Worm (Caenorhabditis elegans) whole organism, L4 larva: ENCODE results near the gene R08F11.4.
A peak's percentile ranks its signal among the peaks of the same experiment; 100 is the strongest.

Experiments
- D1046.2 ChIP-seq: fragments of 200-800 bp; sonication (Bioruptor generic); IDR thresholded peaks from 2 replicates; pipeline ENCODE4 v1.3.6; 2022; ENCODE audit warnings: missing genetic modification characterization, missing compliant biosample characterization
- F10B5.3 ChIP-seq: sonication (generic microtip); optimal IDR thresholded peaks from 2 replicates; lab custom pipeline; 2016; ENCODE audit warnings: mild to moderate bottlenecking, missing genetic modification characterization, missing compliant biosample characterization
- F37D6.2 ChIP-seq: sonication (generic microtip); optimal IDR thresholded peaks from 2 replicates; lab custom pipeline; 2016; ENCODE audit warnings: mild to moderate bottlenecking, missing genetic modification characterization, missing compliant biosample characterization
- R02D3.7 ChIP-seq: fragments of 150-350 bp; sonication (generic microtip); optimal IDR thresholded peaks from 3 replicates; lab custom pipeline; 2014; ENCODE audit warnings: missing biosample characterization, missing genetic modification characterization
- T20F7.1 ChIP-seq: fragments of 200-800 bp; sonication (Bioruptor generic); optimal IDR thresholded peaks from 2 replicates; lab custom pipeline; 2018; ENCODE audit warnings: mild to moderate bottlenecking, missing genetic modification characterization, missing compliant biosample characterization
- T26A8.4 ChIP-seq: fragments of 200-800 bp; sonication (Bioruptor generic); IDR thresholded peaks from 2 replicates; pipeline ENCODE4 v1.3.6; 2022; ENCODE audit warnings: missing genetic modification characterization, missing compliant biosample characterization
- ZK337.2 ChIP-seq: fragments of 200-800 bp; sonication (Bioruptor generic); IDR thresholded peaks from 2 replicates; pipeline ENCODE4 v1.3.6; 2022; ENCODE audit warnings: missing genetic modification reagents, missing genetic modification characterization, missing compliant biosample characterization
- aha-1 ChIP-seq: fragments of 150-350 bp; peaks from one replicate; lab custom pipeline; 2014; ENCODE audit warnings: missing biosample characterization, missing genetic modification characterization
- ceh-20 ChIP-seq: fragments of 200-800 bp; sonication (Bioruptor generic); IDR thresholded peaks from 2 replicates; pipeline ENCODE4 v1.3.6; 2022; ENCODE audit warnings: missing genetic modification reagents, missing genetic modification characterization, missing compliant biosample characterization
- ceh-28 ChIP-seq: fragments of 150-350 bp; optimal IDR thresholded peaks from 2 replicates; lab custom pipeline; 2014; ENCODE audit warnings: missing biosample characterization, missing genetic modification reagents, missing genetic modification characterization
- ceh-32 ChIP-seq: sonication (generic microtip); optimal IDR thresholded peaks from 2 replicates; lab custom pipeline; 2016; ENCODE audit warnings: mild to moderate bottlenecking, missing genetic modification characterization, missing compliant biosample characterization; ENCODE audit not compliant: poor library complexity
- ceh-82 ChIP-seq: sonication (generic microtip); optimal IDR thresholded peaks from 2 replicates; lab custom pipeline; 2017; ENCODE audit warnings: missing biosample characterization, missing genetic modification characterization
- ces-1 ChIP-seq: fragments of 150-350 bp; sonication (generic microtip); optimal IDR thresholded peaks from 4 replicates; lab custom pipeline; 2014; ENCODE audit warnings: missing biosample characterization, missing genetic modification reagents, missing genetic modification characterization
- daf-12 ChIP-seq: fragments of 150-350 bp; optimal IDR thresholded peaks from 2 replicates; lab custom pipeline; 2014; ENCODE audit warnings: missing biosample characterization, missing genetic modification reagents, missing genetic modification characterization
- daf-16 ChIP-seq, 3 experiments: sonication (generic microtip); optimal IDR thresholded peaks; 2 replicates each; lab custom pipeline; 2016 to 2017; ENCODE audit warnings: missing genetic modification characterization in 3 of 3, missing genetic modification reagents in 3 of 3, mild to moderate bottlenecking in 2 of 3, missing compliant biosample characterization in 2 of 3, missing biosample characterization in 1 of 3, moderate library complexity in 1 of 3
- dmd-8 ChIP-seq: fragments of 200-800 bp; sonication (Bioruptor generic); IDR thresholded peaks from 2 replicates; pipeline ENCODE4 v1.3.6; 2022; ENCODE audit warnings: missing genetic modification characterization, missing compliant biosample characterization
- dmd-9 ChIP-seq: fragments of 200-800 bp; sonication (Bioruptor generic); IDR thresholded peaks from 2 replicates; pipeline ENCODE4 v1.3.6; 2022; ENCODE audit warnings: missing genetic modification reagents, missing genetic modification characterization, missing compliant biosample characterization
- dve-1 ChIP-seq: sonication (generic microtip); optimal IDR thresholded peaks from 2 replicates; lab custom pipeline; 2017; ENCODE audit warnings: antibody characterized with exemption, mild to moderate bottlenecking, missing genetic modification characterization, missing compliant biosample characterization; ENCODE audit not compliant: insufficient read depth
- egl-27 ChIP-seq: sonication (generic microtip); optimal IDR thresholded peaks from 3 replicates; lab custom pipeline; 2017; ENCODE audit warnings: missing biosample characterization, missing genetic modification reagents, missing genetic modification characterization
- gei-8 ChIP-seq: fragments of 200-800 bp; sonication (Bioruptor generic); optimal IDR thresholded peaks from 2 replicates; lab custom pipeline; 2018; ENCODE audit warnings: mild to moderate bottlenecking, missing genetic modification characterization, missing compliant biosample characterization
- hif-1 ChIP-seq, 2 experiments: sonication (generic microtip); optimal IDR thresholded peaks; 2 replicates each; lab custom pipeline; 2016 to 2017; ENCODE audit warnings: missing compliant biosample characterization in 2 of 2, missing genetic modification characterization in 2 of 2, missing genetic modification reagents in 2 of 2, missing genotype in 2 of 2, mild to moderate bottlenecking in 1 of 2
- hlh-11 ChIP-seq: fragments of 200-800 bp; sonication (Bioruptor generic); optimal IDR thresholded peaks from 2 replicates; lab custom pipeline; 2018; ENCODE audit warnings: mild to moderate bottlenecking, missing genetic modification characterization, missing compliant biosample characterization
- hlh-30 ChIP-seq: sonication (generic microtip); optimal IDR thresholded peaks from 2 replicates; lab custom pipeline; 2017; ENCODE audit warnings: antibody characterized with exemption, mild to moderate bottlenecking, missing genetic modification characterization, missing compliant biosample characterization; ENCODE audit not compliant: insufficient read depth
- lin-13 ChIP-seq: fragments of 150-350 bp; optimal IDR thresholded peaks from 2 replicates; lab custom pipeline; 2014; ENCODE audit warnings: missing biosample characterization, missing genetic modification reagents, missing genetic modification characterization
- madf-5 ChIP-seq, 2 experiments: fragments of 200-800 bp; sonication (Bioruptor generic); IDR thresholded peaks; 2 replicates each; pipeline ENCODE4 v1.3.6; 2022; ENCODE audit warnings: missing compliant biosample characterization in 2 of 2, missing genetic modification characterization in 2 of 2
- mdl-1 ChIP-seq, 2 experiments: fragments of 150-350 bp in 1 of 2; sonication (generic microtip) in 1 of 2; optimal IDR thresholded peaks; 2 replicates each; lab custom pipeline; 2014 to 2017; ENCODE audit warnings: missing biosample characterization in 2 of 2, missing genetic modification characterization in 2 of 2
- mxl-2 ChIP-seq: fragments of 200-800 bp; sonication (Bioruptor generic); conservative IDR thresholded peaks from 2 replicates; pipeline ENCODE4 v1.3.6; 2022; ENCODE audit warnings: missing genetic modification reagents, missing genetic modification characterization, missing compliant biosample characterization
- mxl-3 ChIP-seq: fragments of 200-800 bp; sonication (Bioruptor generic); optimal IDR thresholded peaks from 2 replicates; lab custom pipeline; 2018; ENCODE audit warnings: mild to moderate bottlenecking, missing genetic modification characterization, missing compliant biosample characterization
- nhr-102 ChIP-seq: sonication (generic microtip); optimal IDR thresholded peaks from 2 replicates; lab custom pipeline; 2016; ENCODE audit warnings: mild to moderate bottlenecking, missing genetic modification characterization, moderate library complexity, missing compliant biosample characterization
- nhr-237 ChIP-seq: sonication (generic microtip); optimal IDR thresholded peaks from 2 replicates; lab custom pipeline; 2017; ENCODE audit warnings: missing biosample characterization, missing genetic modification characterization
- nhr-41 ChIP-seq: fragments of 200-800 bp; sonication (Bioruptor generic); IDR thresholded peaks from 2 replicates; pipeline ENCODE4 v1.3.6; 2022; ENCODE audit warnings: missing genetic modification reagents, missing genetic modification characterization, missing compliant biosample characterization
- saeg-2 ChIP-seq: fragments of 200-800 bp; sonication (Bioruptor generic); IDR thresholded peaks from 2 replicates; pipeline ENCODE4 v1.3.6; 2022; ENCODE audit warnings: missing genetic modification reagents, missing genetic modification characterization, missing compliant biosample characterization
- sdz-12 ChIP-seq: fragments of 200-800 bp; sonication (Bioruptor generic); optimal IDR thresholded peaks from 2 replicates; lab custom pipeline; 2018; ENCODE audit warnings: mild to moderate bottlenecking, missing genetic modification characterization, missing compliant biosample characterization
- set-16 ChIP-seq: fragments of 200-800 bp; sonication (Bioruptor generic); IDR thresholded peaks from 2 replicates; pipeline ENCODE4 v1.3.6; 2022; ENCODE audit warnings: missing genetic modification reagents, missing genetic modification characterization, missing compliant biosample characterization
- snpc-4 ChIP-seq: fragments of 150-350 bp; optimal IDR thresholded peaks from 2 replicates; lab custom pipeline; 2014; ENCODE audit warnings: missing biosample characterization, missing genetic modification characterization
- spr-3 ChIP-seq: fragments of 200-800 bp; sonication (Bioruptor generic); optimal IDR thresholded peaks from 2 replicates; lab custom pipeline; 2018; ENCODE audit warnings: mild to moderate bottlenecking, missing genetic modification characterization, missing compliant biosample characterization
- zfp-2 ChIP-seq: sonication (generic microtip); optimal IDR thresholded peaks from 2 replicates; lab custom pipeline; 2016; ENCODE audit warnings: mild to moderate bottlenecking, missing genetic modification characterization, missing compliant biosample characterization
- zfp-3 ChIP-seq: fragments of 200-800 bp; sonication (Bioruptor generic); conservative IDR thresholded peaks from 2 replicates; pipeline ENCODE4 v1.3.6; 2022; ENCODE audit warnings: missing genetic modification reagents, missing genetic modification characterization, missing compliant biosample characterization
- ztf-7 ChIP-seq: fragments of 150-350 bp; optimal IDR thresholded peaks from 2 replicates; lab custom pipeline; 2014; ENCODE audit warnings: missing biosample characterization, missing genetic modification characterization

Gene R08F11.4

DNA sequence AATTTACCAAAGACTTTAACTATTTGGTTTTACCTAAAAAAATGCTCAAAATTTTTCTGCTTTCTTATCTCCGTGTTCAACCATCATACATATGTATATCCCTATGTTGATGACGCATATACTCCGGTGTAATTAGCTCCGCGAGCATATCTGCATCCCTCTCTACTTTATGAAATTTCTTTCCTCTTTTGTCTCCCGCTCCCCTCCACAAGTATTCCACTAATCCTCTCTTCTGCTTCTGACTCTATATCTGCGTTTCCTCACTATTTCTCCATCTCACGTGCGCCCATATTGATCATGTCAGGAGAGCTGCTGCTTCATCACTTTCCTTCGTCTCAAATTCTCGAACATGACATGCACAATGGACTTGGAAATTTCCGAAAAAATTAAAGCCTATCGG, 9.6 kb upstream of the R08F11.4 start, which contains the start of gene H10D18.1:
H10D18.1 (plus strand) TSS at position 277 of the 400 bp plus-strand sequence.
- no peak for TF ChIP-seq ceh-32 (tag; lab: Kevin White, UChicago)
- peak; percentile 46 for TF ChIP-seq hlh-30 (tag; lab: Kevin White, UChicago)
- peak in 1 of 2 experiments; percentile 6 for TF ChIP-seq mdl-1 (tag; optimal IDR thresholded peaks at IDR 0.05; lab: Kevin White, UChicago)
- no peak for TF ChIP-seq dve-1 (tag; lab: Kevin White, UChicago)
- TF ChIP-seq spr-3, result no peak

- no peak for TF ChIP-seq ces-1
- no peak for TF ChIP-seq ceh-82 (tag; lab: Kevin White, UChicago)
- TF ChIP-seq aha-1 (tag; lab: Kevin White, UChicago), result peak; percentile 7
- no peak for TF ChIP-seq snpc-4 (tag; lab: Kevin White, UChicago)
- peak; percentile 51 for TF ChIP-seq set-16 (GFP tag; lab: Robert Waterston, UW)
Observed at ce11 chrV:3814009-3814408, 8.7 kb upstream of the R08F11.4 start.

DNA sequence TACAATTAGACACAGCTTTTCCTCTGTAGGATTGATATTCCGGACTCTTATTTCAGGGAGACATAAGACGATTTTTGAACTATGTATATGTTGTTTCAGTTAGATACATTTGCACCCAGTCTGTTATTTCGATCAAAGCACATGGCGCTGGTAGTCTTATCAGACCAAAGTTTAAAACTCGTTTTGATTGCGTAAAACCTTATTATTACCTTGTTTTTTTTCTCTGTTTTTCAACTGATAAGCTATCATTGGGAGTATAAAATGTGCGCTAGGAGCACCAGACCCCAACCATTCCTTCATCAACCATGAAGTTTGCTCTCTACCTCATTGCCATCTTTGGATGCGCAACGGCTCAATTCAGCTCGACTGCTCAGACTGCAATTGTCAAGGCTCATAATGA, 7.0 kb upstream of the R08F11.4 start, which contains the start of gene scl-12:
scl-12 (plus strand) TSS at position 301 of the 400 bp plus-strand sequence.
- TF ChIP-seq ZK337.2 (GFP tag; lab: Robert Waterston, UW), result no peak
- TF ChIP-seq dmd-8 (GFP tag; lab: Robert Waterston, UW), result 0 out of 2 replicates have a peak, but pooled peaks have one; percentile 31
- TF ChIP-seq aha-1 (tag; lab: Kevin White, UChicago), result peak; percentile 47

DNA sequence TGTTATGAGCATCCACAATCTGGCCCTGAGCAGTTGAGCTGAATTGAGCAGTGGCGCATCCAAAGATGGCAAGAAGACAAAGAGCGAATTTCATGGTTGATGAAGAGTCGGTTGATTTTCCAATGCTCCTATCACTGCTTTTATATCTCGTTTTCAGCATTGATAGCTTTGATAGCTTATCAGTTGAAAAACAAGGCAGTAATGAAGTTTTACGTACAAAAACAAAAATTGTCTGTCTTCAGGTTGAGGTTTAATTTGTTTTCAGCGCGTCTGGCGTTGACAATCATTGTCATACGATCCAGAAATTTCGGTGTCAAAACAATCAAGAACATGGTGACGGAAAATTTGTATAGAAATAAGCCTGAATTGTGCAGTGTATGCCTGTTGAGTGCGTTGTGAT, 6.2 kb upstream of the R08F11.4 start, which contains the start of gene scl-13:
scl-13 (minus strand) TSS at position 101 of the 400 bp plus-strand sequence.
- no peak for TF ChIP-seq dve-1 (tag; lab: Kevin White, UChicago)
- TF ChIP-seq zfp-3 (GFP tag; lab: Robert Waterston, UW), result no peak
- TF ChIP-seq lin-13, result no peak
- TF ChIP-seq T20F7.1 (GFP tag; lab: Kevin White, UChicago), result no peak
- no peak for TF ChIP-seq zfp-2 (tag; lab: Kevin White, UChicago)
- TF ChIP-seq madf-5 (GFP tag; IDR thresholded peaks at IDR 0.05; lab: Robert Waterston, UW), result no peak
- TF ChIP-seq hif-1 (tag; optimal IDR thresholded peaks at IDR 0.05; lab: Kevin White, UChicago), result no peak
- TF ChIP-seq T26A8.4 (GFP tag; lab: Robert Waterston, UW), result no peak
- TF ChIP-seq mxl-2 (GFP tag; lab: Robert Waterston, UW), result no peak
- no peak for TF ChIP-seq nhr-237 (tag; lab: Kevin White, UChicago)
- TF ChIP-seq saeg-2 (GFP tag; lab: Robert Waterston, UW), result no peak
- no peak for TF ChIP-seq D1046.2
- TF ChIP-seq ztf-7 (tag; lab: Kevin White, UChicago), result no peak
- TF ChIP-seq R02D3.7 (tag; lab: Kevin White, UChicago), result no peak
- TF ChIP-seq dmd-9 (GFP tag; lab: Robert Waterston, UW), result no peak

ce11 chrV:3810035-3810434, 4.7 kb upstream of the R08F11.4 start:
- TF ChIP-seq aha-1 (tag; lab: Kevin White, UChicago) (peak; percentile 94), F10B5.3 (tag; lab: Kevin White, UChicago) (no peak)

DNA sequence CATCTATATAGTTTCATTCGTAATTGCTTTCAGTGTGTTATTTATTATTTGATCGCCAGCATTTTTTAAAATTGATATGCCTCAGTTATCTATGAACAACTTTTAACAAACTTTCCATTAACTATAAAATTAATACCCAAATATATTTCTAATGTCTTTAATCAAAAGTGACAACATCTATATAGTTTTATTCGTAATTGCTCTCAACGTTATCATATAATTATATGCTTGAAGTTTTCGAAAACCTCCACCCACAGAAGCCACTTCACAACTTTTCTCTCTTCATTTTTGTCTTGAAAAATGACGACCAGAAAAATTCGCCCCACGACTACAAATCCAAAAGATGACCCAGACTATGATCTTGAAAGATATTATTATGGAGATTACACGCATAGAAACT, 3.0 kb upstream of the R08F11.4 start, which contains the start of gene srw-6:
srw-6 (plus strand) TSS at position 301 of the 400 bp plus-strand sequence.
- TF ChIP-seq F37D6.2 (no peak), nhr-237 (tag; lab: Kevin White, UChicago) (no peak), ceh-28 (tag; lab: Kevin White, UChicago) (no peak), egl-27 (tag; lab: Kevin White, UChicago) (no peak), ceh-32 (tag; lab: Kevin White, UChicago) (no peak), sdz-12 (GFP tag; lab: Kevin White, UChicago) (no peak), D1046.2 (no peak), nhr-41 (GFP tag; lab: Robert Waterston, UW) (no peak), ceh-20 (GFP tag; lab: Robert Waterston, UW) (no peak), saeg-2 (GFP tag; lab: Robert Waterston, UW) (no peak), gei-8 (GFP tag; lab: Kevin White, UChicago) (no peak), nhr-102 (tag; lab: Kevin White, UChicago) (no peak), daf-16 (GFP tag; optimal IDR thresholded peaks at IDR 0.05; lab: Kevin White, UChicago) (no peak), daf-16 (tag; optimal IDR thresholded peaks at IDR 0.05; lab: Kevin White, UChicago) (no peak), daf-12 (no peak), set-16 (GFP tag; lab: Robert Waterston, UW) (no peak), hlh-11 (tag; lab: Kevin White, UChicago) (no peak), dve-1 (tag; lab: Kevin White, UChicago) (no peak), mxl-3 (GFP tag; lab: Kevin White, UChicago) (no peak)
- TF ChIP-seq, all 104 proteins: peak for 0
